Worm (Caenorhabditis elegans): Measurements from ENCODE around the gene T09B9.3.

ce11 chrX:9754537-9754936 lies 6.6 kb downstream of the T09B9.3 start:
- TF ChIP-seq F37D6.2 (tag; optimal IDR thresholded peaks at IDR 0.05) (no peak), hlh-30 (tag; optimal IDR thresholded peaks at IDR 0.05; ENCODE audit: insufficient read depth) (no peak), unc-62 (GFP tag; optimal IDR thresholded peaks at IDR 0.05 in 1 of 2) (no peak), unc-62 (tag; optimal IDR thresholded peaks at IDR 0.05) (no peak), nhr-11 (tag; optimal IDR thresholded peaks at IDR 0.05) (no peak), aha-1 (tag) (peak; percentile 50), mxl-2 (GFP tag; conservative IDR thresholded peaks at IDR 0.05) (no peak), pha-4 (GFP tag; IDR thresholded peaks at IDR 0.05) (no peak), pha-4 (tag; optimal IDR thresholded peaks at IDR 0.05) (no peak), ztf-11 (tag; optimal IDR thresholded peaks at IDR 0.05) (no peak), Y48G9A.11 (GFP tag; IDR thresholded peaks at IDR 0.05) (no peak), zfp-3 (GFP tag; conservative IDR thresholded peaks at IDR 0.05) (no peak), ces-1 (GFP tag; optimal IDR thresholded peaks at IDR 0.05) (no peak), ama-1 (optimal IDR thresholded peaks at IDR 0.05) (no peak), nhr-111 (GFP tag; optimal IDR thresholded peaks at IDR 0.05) (no peak)
